Fruit fly (Drosophila melanogaster) whole organism, pupa: ENCODE measurements around the gene Sas-6.

ENCODE experiments used
- CG17806 ChIP-seq: fragments of 200-800 bp; sonication (Bioruptor generic); optimal IDR thresholded peaks from 2 replicates; lab custom pipeline; 2018; ENCODE audit warnings: missing biosample characterization, mild to moderate bottlenecking, missing genetic modification characterization, moderate library complexity
- CG32121 ChIP-seq: fragments of 200-800 bp; sonication (Bioruptor generic); IDR thresholded peaks from 2 replicates; pipeline ENCODE4 v1.3.6; 2022; ENCODE audit warnings: missing biosample characterization, missing genetic modification characterization
- CG34367 ChIP-seq: fragments of 200-800 bp; sonication (Bioruptor generic); optimal IDR thresholded peaks from 2 replicates; lab custom pipeline; 2018; ENCODE audit warnings: missing biosample characterization, mild to moderate bottlenecking, missing genetic modification characterization
- CG4496 ChIP-seq: fragments of 200-800 bp; sonication (Bioruptor generic); IDR thresholded peaks from 3 replicates; pipeline ENCODE4 v1.3.6; 2022; ENCODE audit warnings: missing biosample characterization, missing genetic modification characterization
- CG8159 ChIP-seq: fragments of 200-800 bp; sonication (Bioruptor generic); optimal IDR thresholded peaks from 3 replicates; lab custom pipeline; 2018; ENCODE audit warnings: missing biosample characterization, mild to moderate bottlenecking, missing genetic modification characterization, moderate library complexity
- CG8301 ChIP-seq: fragments of 200-800 bp; sonication (Bioruptor generic); optimal IDR thresholded peaks from 2 replicates; lab custom pipeline; 2018; ENCODE audit warnings: missing biosample characterization, mild to moderate bottlenecking, missing genetic modification characterization
- Pif1B ChIP-seq: fragments of 200-800 bp; sonication (Bioruptor generic); optimal IDR thresholded peaks from 3 replicates; lab custom pipeline; 2016; ENCODE audit warnings: missing biosample characterization, missing genetic modification characterization
- gl ChIP-seq: fragments of 200-800 bp; sonication (Bioruptor generic); optimal IDR thresholded peaks from 2 replicates; lab custom pipeline; 2018; ENCODE audit warnings: missing biosample characterization, mild to moderate bottlenecking, missing genetic modification characterization
- rn ChIP-seq: fragments of 200-800 bp; sonication (Bioruptor generic); IDR thresholded peaks from 2 replicates; pipeline ENCODE4 v1.3.6; 2022; ENCODE audit warnings: missing biosample characterization, missing genetic modification characterization

DNA sequence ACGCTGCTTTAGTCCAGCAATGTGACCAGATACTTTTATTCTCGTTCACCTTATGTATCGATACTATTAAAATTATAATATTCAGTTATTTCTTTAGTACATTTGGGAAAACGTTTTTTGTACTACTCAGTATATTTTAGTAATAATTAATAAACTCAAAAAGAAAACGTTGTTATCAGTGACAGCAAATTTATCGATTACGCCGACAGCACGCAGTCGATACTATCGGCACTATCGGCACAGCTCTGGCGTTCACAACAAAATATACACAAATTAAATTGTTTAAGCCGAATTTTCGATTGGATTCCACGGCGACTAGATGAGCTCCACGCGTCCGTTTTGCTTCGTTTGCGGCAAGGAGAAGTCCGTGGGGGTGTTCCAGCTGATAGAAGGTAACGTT, 44.3 kb downstream of the Sas-6 start, which contains the start of the genes janA, Sry-alpha and Sry-beta:
- TF ChIP-seq CG32121 (GFP tag; lab: Robert Waterston, UW) (no peak), CG34367 (tag; lab: Kevin White, UChicago) (no peak), CG4496 (GFP tag; lab: Robert Waterston, UW) (no peak), gl (tag; lab: Kevin White, UChicago) (no peak), Pif1B (GFP tag; lab: Kevin White, UChicago) (no peak), rn (GFP tag; lab: Robert Waterston, UW) (no peak), CG17806 (tag; lab: Kevin White, UChicago) (no peak), CG8301 (no peak), CG8159 (tag; lab: Kevin White, UChicago) (no peak)
